Worm (Caenorhabditis elegans) whole organism, L2 larva: ENCODE measurements around the gene R12B2.13.

Experiments used
- alr-1 ChIP-seq: fragments of 150-350 bp; optimal IDR thresholded peaks from 2 replicates; lab custom pipeline; 2014; ENCODE audit warnings: missing biosample characterization, missing genetic modification characterization
- elt-3 ChIP-seq: sonication (generic microtip); optimal IDR thresholded peaks from 2 replicates; lab custom pipeline; 2017; ENCODE audit warnings: missing biosample characterization, missing genetic modification characterization
- fos-1 ChIP-seq: fragments of 150-350 bp; optimal IDR thresholded peaks from 2 replicates; lab custom pipeline; 2014; ENCODE audit warnings: missing biosample characterization, missing genetic modification characterization
- lin-13 ChIP-seq: fragments of 150-350 bp; optimal IDR thresholded peaks from 2 replicates; lab custom pipeline; 2014; ENCODE audit warnings: missing biosample characterization, missing genetic modification reagents, missing genetic modification characterization
- lin-39 ChIP-seq: fragments of 150-350 bp; optimal IDR thresholded peaks from 2 replicates; lab custom pipeline; 2014; ENCODE audit warnings: missing biosample characterization, missing genetic modification reagents, missing genetic modification characterization
- lsy-2 ChIP-seq, 2 experiments: fragments of 150-350 bp in 1 of 2; sonication (generic microtip) in 1 of 2; optimal IDR thresholded peaks; 2 replicates each; lab custom pipeline; 2014 to 2017; ENCODE audit warnings: missing biosample characterization in 2 of 2, missing genetic modification characterization in 2 of 2
- nhr-10 ChIP-seq: sonication (generic microtip); optimal IDR thresholded peaks from 2 replicates; lab custom pipeline; 2017; ENCODE audit warnings: missing biosample characterization, missing genetic modification characterization
- nhr-11 ChIP-seq: fragments of 150-350 bp; optimal IDR thresholded peaks from 2 replicates; lab custom pipeline; 2014; ENCODE audit warnings: missing biosample characterization, missing genetic modification characterization
- nhr-12 ChIP-seq: fragments of 150-350 bp; optimal IDR thresholded peaks from 2 replicates; lab custom pipeline; 2014; ENCODE audit warnings: missing biosample characterization, missing genetic modification characterization
- peb-1 ChIP-seq: fragments of 150-350 bp; optimal IDR thresholded peaks from 2 replicates; lab custom pipeline; 2014; ENCODE audit warnings: missing biosample characterization, missing genetic modification characterization
- snpc-4 ChIP-seq: fragments of 150-350 bp; optimal IDR thresholded peaks from 2 replicates; lab custom pipeline; 2014; ENCODE audit warnings: missing biosample characterization, missing genetic modification characterization
- zag-1 ChIP-seq: fragments of 150-350 bp; optimal IDR thresholded peaks from 2 replicates; lab custom pipeline; 2014; ENCODE audit warnings: missing biosample characterization, missing genetic modification characterization
- ztf-11 ChIP-seq: sonication (generic microtip); optimal IDR thresholded peaks from 2 replicates; lab custom pipeline; 2017; ENCODE audit warnings: missing biosample characterization, missing genetic modification characterization
- ztf-4 ChIP-seq: fragments of 150-350 bp; optimal IDR thresholded peaks from 2 replicates; lab custom pipeline; 2014; ENCODE audit warnings: missing biosample characterization, missing genetic modification characterization

DNA sequence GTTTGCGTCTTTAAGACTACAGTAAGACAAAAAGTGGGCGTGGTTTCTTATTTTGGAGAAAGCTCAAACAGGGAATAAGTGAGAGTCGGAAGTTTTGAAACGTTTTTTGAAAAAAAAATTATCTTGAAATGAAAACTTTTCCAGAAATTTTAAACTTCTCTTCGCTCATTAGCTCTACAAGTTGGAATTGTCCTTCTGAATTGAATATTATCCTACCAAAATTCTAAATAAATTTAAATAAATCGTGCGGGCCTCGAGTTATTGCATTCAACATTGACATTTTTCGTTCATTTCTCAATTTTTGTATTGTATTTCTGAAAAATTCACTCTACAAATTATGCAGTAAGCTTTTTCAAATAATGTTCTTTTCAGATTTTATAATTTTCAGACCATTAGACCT, 28.0 kb downstream of the R12B2.13 start, which contains the start of gene R12B2.3:
- TF ChIP-seq lin-39 (tag; lab: Kevin White, UChicago) (no peak), lin-13 (GFP tag; lab: Kevin White, UChicago) (no peak), peb-1 (tag; lab: Kevin White, UChicago) (no peak), lsy-2 (tag; optimal IDR thresholded peaks at IDR 0.05; lab: Kevin White, UChicago) (no peak), fos-1 (tag; lab: Kevin White, UChicago) (no peak), ztf-4 (tag; lab: Kevin White, UChicago) (no peak), ztf-11 (tag; lab: Kevin White, UChicago) (no peak), elt-3 (tag; lab: Kevin White, UChicago) (no peak), nhr-11 (tag; lab: Kevin White, UChicago) (no peak), alr-1 (tag; lab: Kevin White, UChicago) (no peak), snpc-4 (tag; lab: Kevin White, UChicago) (no peak), nhr-10 (tag; lab: Kevin White, UChicago) (no peak), zag-1 (no peak), nhr-12 (tag; lab: Kevin White, UChicago) (no peak)
